Fruit fly (Drosophila melanogaster) whole organism, larva: ENCODE measurements around the gene CG11498.

Experiments
- noc ChIP-seq: fragments of 200-800 bp; sonication (Bioruptor generic); optimal IDR thresholded peaks from 3 replicates; lab custom pipeline; 2019; ENCODE audit warnings: missing biosample characterization, mild to moderate bottlenecking, missing genetic modification characterization, moderate library complexity

The CG11498 gene

dm6 chr3R:30191462-30191874 is 31.2 kb upstream of the CG11498 start:
- no peak for TF ChIP-seq noc (tag; lab: Kevin White, UChicago)

- no peak for TF ChIP-seq noc (tag; lab: Kevin White, UChicago)
Measured at dm6 chr3R:30191047-30191446, 30.8 kb upstream of the CG11498 start, which contains the start of gene CG9747. TSS of gene CG9747 (minus strand) at chr3R:30191252.

- TF ChIP-seq noc (tag; lab: Kevin White, UChicago), result peak; percentile 46
Measured at dm6 chr3R:30189836-30190235, 29.6 kb upstream of the CG11498 start.

dm6 chr3R:30189398-30189797 is 29.1 kb upstream of the CG11498 start:
- TF ChIP-seq noc (tag; lab: Kevin White, UChicago), result no peak

dm6 chr3R:30183872-30184271 is 23.6 kb upstream of the CG11498 start:
- TF ChIP-seq noc (tag; lab: Kevin White, UChicago), result no peak

- no peak for TF ChIP-seq noc (tag; lab: Kevin White, UChicago)
Measured at dm6 chr3R:30179934-30180333, 19.7 kb upstream of the CG11498 start, which contains the start of gene Bet5. TSS of gene Bet5 (plus strand) at chr3R:30180232.

- TF ChIP-seq noc (tag; lab: Kevin White, UChicago), result no peak
Measured at dm6 chr3R:30177494-30177893, 17.2 kb upstream of the CG11498 start, which contains the start of the genes CG1983 and CG15530. TSS of gene CG1983 (minus strand) at chr3R:30177700. TSS of gene CG15530 (plus strand) at chr3R:30177877.

dm6 chr3R:30176314-30176713 is 16.0 kb upstream of the CG11498 start:
- no peak for TF ChIP-seq noc (tag; lab: Kevin White, UChicago)

dm6 chr3R:30175045-30175589 is 14.8 kb upstream of the CG11498 start:
- no peak for TF ChIP-seq noc (tag; lab: Kevin White, UChicago)

dm6 chr3R:30174160-30175002 is 14.1 kb upstream of the CG11498 start, which contains the start of gene Mlc2:
TSS of gene Mlc2 (minus strand) at chr3R:30174551.
- no peak for TF ChIP-seq noc (tag; lab: Kevin White, UChicago)

- no peak for TF ChIP-seq noc (tag; lab: Kevin White, UChicago)
Measured at dm6 chr3R:30170671-30171667, 10.7 kb upstream of the CG11498 start, which contains the start of gene Rsod. TSS of gene Rsod (minus strand) at chr3R:30171207.

dm6 chr3R:30166159-30166784 is 6.0 kb upstream of the CG11498 start, which contains the start of gene VhaAC45RP:
TSS of gene VhaAC45RP (minus strand) at chr3R:30166419.
- no peak for TF ChIP-seq noc (tag; lab: Kevin White, UChicago)

dm6 chr3R:30164162-30164561 is 3.9 kb upstream of the CG11498 start:
- TF ChIP-seq noc (tag; lab: Kevin White, UChicago), result no peak

dm6 chr3R:30163228-30163627 is 3.0 kb upstream of the CG11498 start:
- no peak for TF ChIP-seq noc (tag; lab: Kevin White, UChicago)

dm6 chr3R:30153864-30154263 is 6.4 kb downstream of the CG11498 start:
- TF ChIP-seq noc (tag; lab: Kevin White, UChicago), result no peak
